Worm (Caenorhabditis elegans): Measurements from ENCODE around the gene K09E9.1.

Gene K09E9.1

DNA sequence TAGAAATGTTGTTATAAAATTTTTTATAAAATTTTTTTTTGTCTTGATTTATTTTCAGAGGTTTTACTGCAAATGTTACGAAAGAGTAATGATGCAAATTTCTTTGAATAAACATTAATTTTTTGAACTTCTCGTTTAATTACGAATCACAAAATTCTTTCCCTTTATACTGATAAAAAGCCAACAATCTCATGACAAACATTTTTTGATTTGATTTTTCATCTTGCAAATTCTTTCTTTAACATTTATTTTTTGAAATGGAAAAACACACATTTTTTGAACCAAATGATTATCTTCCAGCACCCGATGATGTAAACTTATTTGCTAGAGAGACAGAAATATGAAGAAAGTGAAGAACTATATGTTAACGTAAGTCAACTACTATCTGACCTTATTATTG, at the start of gene K09E9.1:
TSS of gene K09E9.1 (plus strand) at position 301 of the 400 bp plus-strand sequence.
- TF ChIP-seq cnd-1 (tag; optimal IDR thresholded peaks at IDR 0.05), result no peak
- TF ChIP-seq unc-39 (tag; optimal IDR thresholded peaks at IDR 0.05), result no peak

DNA sequence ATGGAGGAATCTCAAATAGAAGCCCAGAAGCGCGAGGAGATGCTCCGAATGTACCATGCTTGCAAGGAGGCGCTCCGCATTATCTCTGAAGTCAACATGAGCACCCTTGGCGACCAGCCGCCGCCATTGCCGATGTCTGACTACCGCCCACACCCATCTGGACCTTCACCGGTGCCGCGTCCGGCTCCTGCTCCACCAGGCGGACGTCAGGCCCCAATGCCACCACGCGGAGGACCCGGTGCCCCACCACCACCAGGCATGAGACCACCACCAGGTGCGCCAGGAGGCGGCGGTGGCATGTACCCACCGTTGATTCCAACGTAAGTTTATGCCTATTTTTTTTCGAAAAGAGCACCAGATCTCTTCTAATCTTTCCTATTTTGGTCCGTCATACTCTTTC, 48.3 kb upstream of the K09E9.1 start:
- TF ChIP-seq nhr-2 (tag; optimal IDR thresholded peaks at IDR 0.05), result no peak
- peak; percentile 10 for TF ChIP-seq ceh-83 (GFP tag; optimal IDR thresholded peaks at IDR 0.05)

DNA sequence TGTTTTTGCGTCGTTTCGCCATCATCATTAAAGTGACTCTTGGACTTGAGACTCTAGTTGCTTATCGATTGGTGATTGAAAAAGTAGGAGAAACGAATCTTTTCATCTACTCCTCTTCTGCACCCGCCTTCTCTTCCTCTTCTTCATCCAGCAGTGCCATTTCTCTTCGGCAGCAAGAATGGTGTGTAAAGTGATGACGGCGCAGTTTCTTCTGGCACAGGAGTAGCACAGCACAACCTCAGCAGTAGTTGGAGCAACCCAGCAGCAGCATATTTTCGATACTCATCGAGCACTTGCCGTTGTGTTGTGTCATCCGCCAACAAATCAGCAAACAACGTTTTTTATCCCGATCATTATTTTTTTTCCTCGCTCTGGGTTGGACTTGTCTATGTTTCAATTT, 44.8 kb upstream of the K09E9.1 start:
- TF ChIP-seq zip-8 (tag; optimal IDR thresholded peaks at IDR 0.05), result no peak
- TF ChIP-seq mls-2 (tag; optimal IDR thresholded peaks at IDR 0.05), result no peak
- no peak for TF ChIP-seq ztf-11 (tag; optimal IDR thresholded peaks at IDR 0.05)
- TF ChIP-seq unc-120 (tag; optimal IDR thresholded peaks at IDR 0.05; ENCODE audit: poor library complexity, severe bottlenecking), result peak; percentile 66
- no peak for TF ChIP-seq ces-1 (GFP tag; optimal IDR thresholded peaks at IDR 0.05)
- no peak for TF ChIP-seq lin-13 (tag; optimal IDR thresholded peaks at IDR 0.05)
- no peak for TF ChIP-seq sem-2 (GFP tag; optimal IDR thresholded peaks at IDR 0.05)
- TF ChIP-seq mep-1 (tag; optimal IDR thresholded peaks at IDR 0.05), result peak; percentile 5
- no peak for TF ChIP-seq bed-3 (GFP tag; optimal IDR thresholded peaks at IDR 0.05)
- peak; percentile 61 for TF ChIP-seq hlh-1 (tag; optimal IDR thresholded peaks at IDR 0.05)
- TF ChIP-seq tbx-8 (GFP tag; optimal IDR thresholded peaks at IDR 0.05), result no peak
- TF ChIP-seq elt-3 (tag; optimal IDR thresholded peaks at IDR 0.05), result no peak
- TF ChIP-seq flh-1 (GFP tag; optimal IDR thresholded peaks at IDR 0.05), result no peak
- TF ChIP-seq ceh-83 (GFP tag; optimal IDR thresholded peaks at IDR 0.05), result no peak
- TF ChIP-seq nhr-28 (tag; optimal IDR thresholded peaks at IDR 0.05), result no peak
- no peak for TF ChIP-seq cnd-1 (tag; optimal IDR thresholded peaks at IDR 0.05)
- TF ChIP-seq drap-1 (GFP tag; optimal IDR thresholded peaks at IDR 0.05), result no peak
- TF ChIP-seq lin-32 (GFP tag; optimal IDR thresholded peaks at IDR 0.05), result no peak
- TF ChIP-seq lsy-2 (tag; optimal IDR thresholded peaks at IDR 0.05), result no peak

ce11 chrX:15576942-15577341, 43.4 kb upstream of the K09E9.1 start, which contains the start of gene K09A9.6:
Gene K09A9.6 (plus strand): TSS chrX:15577242.
- no peak for TF ChIP-seq lsy-2 (tag; optimal IDR thresholded peaks at IDR 0.05)
- TF ChIP-seq flh-1 (GFP tag; optimal IDR thresholded peaks at IDR 0.05), result no peak
- no peak for TF ChIP-seq snpc-4 (tag; optimal IDR thresholded peaks at IDR 0.05)
- no peak for TF ChIP-seq elt-1 (tag; optimal IDR thresholded peaks at IDR 0.05; ENCODE audit: borderline replicate concordance, insufficient read depth)
- TF ChIP-seq drap-1 (GFP tag; optimal IDR thresholded peaks at IDR 0.05), result no peak
- TF ChIP-seq nhr-28 (tag; optimal IDR thresholded peaks at IDR 0.05), result no peak
- TF ChIP-seq ham-2 (GFP tag; optimal IDR thresholded peaks at IDR 0.05), result no peak
- no peak for TF ChIP-seq M03D4.4 (tag; optimal IDR thresholded peaks at IDR 0.05)
- no peak for TF ChIP-seq pha-4 (tag; optimal IDR thresholded peaks at IDR 0.05)

- no peak for TF ChIP-seq unc-62 (GFP tag; optimal IDR thresholded peaks at IDR 0.05)
- no peak for TF ChIP-seq cnd-1 (tag; optimal IDR thresholded peaks at IDR 0.05)
- TF ChIP-seq elt-3 (tag; optimal IDR thresholded peaks at IDR 0.05), result no peak
- TF ChIP-seq drap-1 (GFP tag; optimal IDR thresholded peaks at IDR 0.05), result no peak
- no peak for TF ChIP-seq ces-1 (GFP tag; optimal IDR thresholded peaks at IDR 0.05)
- TF ChIP-seq unc-120 (tag; optimal IDR thresholded peaks at IDR 0.05; ENCODE audit: poor library complexity, severe bottlenecking), result no peak
- no peak for TF ChIP-seq blmp-1 (tag; optimal IDR thresholded peaks at IDR 0.05)
- TF ChIP-seq mab-5 (tag; optimal IDR thresholded peaks at IDR 0.05), result no peak
- TF ChIP-seq ztf-11 (tag; optimal IDR thresholded peaks at IDR 0.05), result no peak
- no peak for TF ChIP-seq flh-1 (GFP tag; optimal IDR thresholded peaks at IDR 0.05)
- no peak for TF ChIP-seq unc-39 (tag; optimal IDR thresholded peaks at IDR 0.05)
- TF ChIP-seq ceh-83 (GFP tag; optimal IDR thresholded peaks at IDR 0.05), result no peak
- no peak for TF ChIP-seq bed-3 (GFP tag; optimal IDR thresholded peaks at IDR 0.05)
- TF ChIP-seq ham-2 (GFP tag; optimal IDR thresholded peaks at IDR 0.05), result no peak
- TF ChIP-seq nhr-12 (tag; optimal IDR thresholded peaks at IDR 0.05), result no peak
- TF ChIP-seq elt-1 (tag; optimal IDR thresholded peaks at IDR 0.05; ENCODE audit: borderline replicate concordance, insufficient read depth), result no peak
These were observed 35.2 kb upstream of the K09E9.1 start for ce11 chrX:15585144-15585543.

ce11 chrX:15586192-15586591, 34.1 kb upstream of the K09E9.1 start:
- no peak for TF ChIP-seq snpc-4 (tag; optimal IDR thresholded peaks at IDR 0.05)
- no peak for TF ChIP-seq lin-32 (GFP tag; optimal IDR thresholded peaks at IDR 0.05)
- TF ChIP-seq unc-39 (tag; optimal IDR thresholded peaks at IDR 0.05), result no peak
- TF ChIP-seq nhr-28 (tag; optimal IDR thresholded peaks at IDR 0.05), result no peak
- no peak for TF ChIP-seq mep-1 (tag; optimal IDR thresholded peaks at IDR 0.05)
- no peak for TF ChIP-seq zip-8 (tag; optimal IDR thresholded peaks at IDR 0.05)
- TF ChIP-seq unc-120 (tag; optimal IDR thresholded peaks at IDR 0.05; ENCODE audit: poor library complexity, severe bottlenecking), result no peak
- TF ChIP-seq ztf-11 (tag; optimal IDR thresholded peaks at IDR 0.05), result no peak
- TF ChIP-seq bed-3 (GFP tag; optimal IDR thresholded peaks at IDR 0.05), result no peak
- no peak for TF ChIP-seq unc-62 (GFP tag; optimal IDR thresholded peaks at IDR 0.05)
- no peak for TF ChIP-seq lin-13 (tag; optimal IDR thresholded peaks at IDR 0.05)
- TF ChIP-seq M03D4.4 (tag; optimal IDR thresholded peaks at IDR 0.05), result no peak
- no peak for TF ChIP-seq drap-1 (GFP tag; optimal IDR thresholded peaks at IDR 0.05)
- no peak for TF ChIP-seq nhr-237 (tag; optimal IDR thresholded peaks at IDR 0.05)

Data from whole organism, mixed stage, embryonic.